Worm (Caenorhabditis elegans) whole organism, L4 larva: ENCODE data around the gene F14E5.8.

Experiments
- F37D6.2 ChIP-seq: sonication (generic microtip); optimal IDR thresholded peaks from 2 replicates; lab custom pipeline; 2016; ENCODE audit warnings: mild to moderate bottlenecking, missing genetic modification characterization, missing compliant biosample characterization
- F49E8.2 ChIP-seq: sonication (generic microtip); optimal IDR thresholded peaks from 2 replicates; lab custom pipeline; 2016; ENCODE audit warnings: missing compliant biosample characterization, mild to moderate bottlenecking, missing genetic modification characterization, borderline replicate concordance
- ceh-44 ChIP-seq: fragments of 200-800 bp; sonication (Bioruptor generic); IDR thresholded peaks from 2 replicates; pipeline ENCODE4 v1.3.6; 2022; ENCODE audit warnings: missing genetic modification reagents, missing genetic modification characterization, missing compliant biosample characterization
- duxl-1 ChIP-seq: sonication (generic microtip); optimal IDR thresholded peaks from 2 replicates; lab custom pipeline; 2016; ENCODE audit warnings: mild to moderate bottlenecking, missing genetic modification characterization, moderate library complexity, missing compliant biosample characterization; ENCODE audit not compliant: poor library complexity
- fkh-10 ChIP-seq: fragments of 150-350 bp; optimal IDR thresholded peaks from 2 replicates; lab custom pipeline; 2014; ENCODE audit warnings: missing biosample characterization, missing genetic modification reagents, missing genetic modification characterization
- mdl-1 ChIP-seq, 2 experiments: fragments of 150-350 bp in 1 of 2; sonication (generic microtip) in 1 of 2; optimal IDR thresholded peaks; 2 replicates each; lab custom pipeline; 2014 to 2017; ENCODE audit warnings: missing biosample characterization in 2 of 2, missing genetic modification characterization in 2 of 2
- pha-4 ChIP-seq, 2 experiments: fragments of 150-350 bp in 1 of 2; fragments of 200-800 bp in 1 of 2; sonication (Bioruptor generic) in 1 of 2; IDR thresholded peaks in 1 of 2; optimal IDR thresholded peaks in 1 of 2; 2 replicates each; pipeline versions ENCODE4 v1.3.6 to Lab custom; 2014 to 2022; ENCODE audit warnings: missing genetic modification characterization in 2 of 2, missing genetic modification reagents in 2 of 2, missing biosample characterization in 1 of 2, missing compliant biosample characterization in 1 of 2
- snpc-1.2 ChIP-seq: fragments of 200-800 bp; sonication (Bioruptor generic); IDR thresholded peaks from 2 replicates; pipeline ENCODE4 v1.3.6; 2022; ENCODE audit warnings: missing genetic modification reagents, missing genetic modification characterization, missing compliant biosample characterization
- unc-39 ChIP-seq: sonication (generic microtip); optimal IDR thresholded peaks from 2 replicates; lab custom pipeline; 2017; ENCODE audit warnings: missing biosample characterization, missing genetic modification characterization
- zag-1 ChIP-seq: fragments of 150-350 bp; optimal IDR thresholded peaks from 2 replicates; lab custom pipeline; 2014; ENCODE audit warnings: missing biosample characterization, missing genetic modification characterization
- zfp-2 ChIP-seq: sonication (generic microtip); optimal IDR thresholded peaks from 2 replicates; lab custom pipeline; 2016; ENCODE audit warnings: mild to moderate bottlenecking, missing genetic modification characterization, missing compliant biosample characterization

DNA sequence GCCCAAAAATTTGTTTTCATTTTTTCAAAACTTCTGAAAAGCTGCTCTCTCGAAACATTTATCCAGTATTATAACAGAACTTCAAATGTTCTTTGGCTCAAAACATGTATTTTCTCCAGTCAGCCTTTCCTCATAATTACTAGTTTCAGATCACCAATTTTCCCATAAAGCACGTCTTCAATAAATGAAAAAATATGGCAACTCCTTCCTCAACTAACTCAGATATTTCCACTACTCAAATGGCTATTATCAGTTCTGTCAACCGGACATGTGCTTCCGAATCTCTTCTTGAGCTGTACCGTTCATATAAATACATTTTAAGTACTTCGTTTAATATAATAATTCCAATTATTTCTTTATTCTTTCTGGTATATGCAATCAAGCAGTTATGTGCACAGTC is 12.4 kb upstream of the F14E5.8 start, which contains the start of gene sra-13:
- TF ChIP-seq ceh-44 (GFP tag; lab: Robert Waterston, UW) (no peak), zag-1 (tag; lab: Kevin White, UChicago) (no peak), F37D6.2 (tag; lab: Kevin White, UChicago) (no peak), fkh-10 (GFP tag; lab: Kevin White, UChicago) (no peak), snpc-1.2 (GFP tag; lab: Robert Waterston, UW) (no peak), duxl-1 (tag; lab: Kevin White, UChicago) (no peak), mdl-1 (tag; optimal IDR thresholded peaks at IDR 0.05; lab: Kevin White, UChicago) (no peak), F49E8.2 (tag; lab: Kevin White, UChicago) (no peak), pha-4 (GFP tag; IDR thresholded peaks at IDR 0.05; lab: Robert Waterston, UW) (no peak), pha-4 (tag; optimal IDR thresholded peaks at IDR 0.05; lab: Kevin White, UChicago) (no peak), unc-39 (tag; lab: Kevin White, UChicago) (no peak), zfp-2 (tag; lab: Kevin White, UChicago) (no peak)
